Fruit fly (Drosophila melanogaster) whole organism, embryonic: Measurements from ENCODE around the gene CG17660.

Source experiments
- Aef1 ChIP-seq: fragments of 200-800 bp; sonication (Bioruptor generic); IDR thresholded peaks from 3 replicates; pipeline ENCODE4 v1.3.6; 2022; ENCODE audit warnings: missing biosample characterization, missing genetic modification characterization
- Awh ChIP-seq: fragments of 200-800 bp; sonication (Bioruptor generic); IDR thresholded peaks from 2 replicates; pipeline ENCODE4, ENCODE4 v1.3.6; 2022; ENCODE audit warnings: missing biosample characterization, missing genetic modification characterization
- B-H2 ChIP-seq: fragments of 200-800 bp; sonication (Bioruptor generic); optimal IDR thresholded peaks from 2 replicates; lab custom pipeline; 2018; ENCODE audit warnings: missing biosample characterization, mild to moderate bottlenecking, missing genetic modification characterization
- Bgb ChIP-seq: fragments of 200-800 bp; sonication (Bioruptor generic); IDR thresholded peaks from 2 replicates; pipeline ENCODE4 v1.3.6; 2022; ENCODE audit warnings: missing biosample characterization, missing genetic modification characterization; ENCODE audit not compliant: partially characterized antibody
- Bteb2 ChIP-seq: fragments of 200-800 bp; sonication (Bioruptor generic); optimal IDR thresholded peaks from 2 replicates; lab custom pipeline; 2016; ENCODE audit warnings: missing biosample characterization, missing genetic modification characterization
- C15 ChIP-seq: fragments of 200-800 bp; sonication (Bioruptor generic); IDR thresholded peaks from 3 replicates; pipeline ENCODE4 v1.3.6; 2022; ENCODE audit warnings: missing biosample characterization, missing genetic modification characterization
- CG10462 ChIP-seq: fragments of 200-800 bp; sonication (Bioruptor generic); optimal IDR thresholded peaks from 2 replicates; lab custom pipeline; 2016; ENCODE audit warnings: missing biosample characterization, missing genetic modification characterization
- CG12942 ChIP-seq: fragments of 200-800 bp; sonication (Bioruptor generic); optimal IDR thresholded peaks from 3 replicates; lab custom pipeline; 2016; ENCODE audit warnings: missing biosample characterization, missing genetic modification characterization
- CG1602 ChIP-seq: fragments of 200-800 bp; sonication (Bioruptor generic); optimal IDR thresholded peaks from 3 replicates; lab custom pipeline; 2016; ENCODE audit warnings: missing biosample characterization, missing genetic modification characterization
- CG3065 ChIP-seq: fragments of 200-800 bp; sonication (Bioruptor generic); optimal IDR thresholded peaks from 2 replicates; lab custom pipeline; 2016; ENCODE audit warnings: missing biosample characterization, missing genetic modification characterization
- CG31224 ChIP-seq: fragments of 200-800 bp; sonication (Bioruptor generic); IDR thresholded peaks from 2 replicates; pipeline ENCODE4 v1.3.6; 2022; ENCODE audit warnings: missing biosample characterization, missing genetic modification characterization
- CG4707 ChIP-seq: fragments of 200-800 bp; sonication (Bioruptor generic); optimal IDR thresholded peaks from 2 replicates; lab custom pipeline; 2018; ENCODE audit warnings: missing biosample characterization, mild to moderate bottlenecking, missing genetic modification characterization, moderate library complexity
- CG5953 ChIP-seq: fragments of 200-800 bp; sonication (Bioruptor generic); IDR thresholded peaks from 2 replicates; pipeline ENCODE4 v1.3.6; 2022; ENCODE audit warnings: missing biosample characterization, missing genetic modification characterization
- CG6654 ChIP-seq: fragments of 200-800 bp; sonication (Bioruptor generic); optimal IDR thresholded peaks from 2 replicates; lab custom pipeline; 2017; ENCODE audit warnings: missing biosample characterization, mild to moderate bottlenecking, missing genetic modification characterization
- CG7372 ChIP-seq: fragments of 200-800 bp; sonication (Bioruptor generic); IDR thresholded peaks from 2 replicates; pipeline ENCODE4 v1.3.6; 2022; ENCODE audit warnings: missing biosample characterization, missing genetic modification characterization
- CG8388 ChIP-seq: fragments of 200-800 bp; sonication (Bioruptor generic); optimal IDR thresholded peaks from 2 replicates; lab custom pipeline; 2019; ENCODE audit warnings: missing biosample characterization, mild to moderate bottlenecking, missing genetic modification characterization, moderate library complexity
- Chrac-16 ChIP-seq: fragments of 200-800 bp; sonication (Bioruptor generic); optimal IDR thresholded peaks from 3 replicates; lab custom pipeline; 2016; ENCODE audit warnings: missing biosample characterization, missing genetic modification characterization
- Dek ChIP-seq: fragments of 200-800 bp; sonication (Bioruptor generic); optimal IDR thresholded peaks from 3 replicates; lab custom pipeline; 2019; ENCODE audit warnings: missing biosample characterization, mild to moderate bottlenecking, missing genetic modification characterization, moderate library complexity
- Dfd ChIP-seq, 2 experiments: fragments of >200 bp; optimal IDR thresholded peaks; 2 replicates each; lab custom pipeline; 2017; ENCODE audit warnings: missing biosample characterization in 2 of 2, missing genetic modification characterization in 2 of 2
- Dip2 ChIP-seq: fragments of 200-800 bp; sonication (Bioruptor generic); IDR thresholded peaks from 2 replicates; pipeline ENCODE4 v1.3.6; 2022; ENCODE audit warnings: missing biosample characterization, missing genetic modification characterization
- Dip3 ChIP-seq: fragments of 200-800 bp; sonication (Bioruptor generic); optimal IDR thresholded peaks from 3 replicates; lab custom pipeline; 2016; ENCODE audit warnings: missing biosample characterization, missing genetic modification characterization
- Doc2 ChIP-seq: fragments of 200-800 bp; sonication (Bioruptor generic); IDR thresholded peaks from 2 replicates; pipeline ENCODE4 v1.3.6; 2022; ENCODE audit warnings: missing biosample characterization, missing genetic modification characterization
- Doc3 ChIP-seq: fragments of 200-800 bp; sonication (Bioruptor generic); IDR thresholded peaks from 3 replicates; pipeline ENCODE4 v1.3.6; 2022; ENCODE audit warnings: missing biosample characterization, missing genetic modification characterization; ENCODE audit not compliant: partially characterized antibody
- E2f2 ChIP-seq: fragments of 200-800 bp; sonication (Bioruptor generic); IDR thresholded peaks from 2 replicates; pipeline ENCODE4 v1.3.6; 2022; ENCODE audit warnings: missing biosample characterization, missing genetic modification characterization
- Elba2 ChIP-seq: fragments of 200-800 bp; sonication (Bioruptor generic); optimal IDR thresholded peaks from 3 replicates; lab custom pipeline; 2016; ENCODE audit warnings: missing biosample characterization, missing genetic modification characterization
- Fer3 ChIP-seq: fragments of 200-800 bp; sonication (Bioruptor generic); optimal IDR thresholded peaks from 2 replicates; lab custom pipeline; 2018; ENCODE audit warnings: missing biosample characterization, mild to moderate bottlenecking, missing genetic modification characterization, moderate library complexity
- GATAe ChIP-seq: fragments of 200-800 bp; sonication (Bioruptor generic); conservative IDR thresholded peaks from 2 replicates; pipeline ENCODE4 v1.3.6; 2022; ENCODE audit warnings: missing biosample characterization, missing genetic modification characterization
- HmgD ChIP-seq: fragments of 200-800 bp; sonication (Bioruptor generic); optimal IDR thresholded peaks from 3 replicates; lab custom pipeline; 2016; ENCODE audit warnings: missing biosample characterization, missing genetic modification characterization
- Med ChIP-seq: fragments of 200-800 bp; sonication (Bioruptor generic); peaks from one replicate; lab custom pipeline; 2016; ENCODE audit warnings: missing biosample characterization, missing genetic modification characterization, mild to moderate bottlenecking, inconsistent platforms, moderate library complexity
- Nf-YC ChIP-seq: fragments of 200-800 bp; optimal IDR thresholded peaks from 3 replicates; lab custom pipeline; 2019; ENCODE audit warnings: missing biosample characterization, mild to moderate bottlenecking, missing genetic modification characterization, moderate library complexity
- NfI ChIP-seq: fragments of 200-800 bp; sonication (Bioruptor generic); optimal IDR thresholded peaks from 3 replicates; lab custom pipeline; 2018; ENCODE audit warnings: missing biosample characterization, mild to moderate bottlenecking, missing genetic modification characterization, moderate library complexity
- PHDP ChIP-seq: fragments of 200-800 bp; sonication (Bioruptor generic); optimal IDR thresholded peaks from 3 replicates; lab custom pipeline; 2018; ENCODE audit warnings: missing biosample characterization, mild to moderate bottlenecking, missing genetic modification characterization, moderate library complexity
- Six4 ChIP-seq: fragments of 200-800 bp; sonication (Bioruptor generic); optimal IDR thresholded peaks from 2 replicates; lab custom pipeline; 2016; ENCODE audit warnings: missing biosample characterization, missing genetic modification characterization
- Spps ChIP-seq: fragments of 200-800 bp; sonication (Bioruptor generic); optimal IDR thresholded peaks from 2 replicates; lab custom pipeline; 2018; ENCODE audit warnings: missing biosample characterization, mild to moderate bottlenecking, missing genetic modification characterization
- Ssrp ChIP-seq: fragments of 200-800 bp; sonication (Bioruptor generic); optimal IDR thresholded peaks from 2 replicates; lab custom pipeline; 2018; ENCODE audit warnings: missing biosample characterization, mild to moderate bottlenecking, missing genetic modification characterization, moderate library complexity
- TFAM ChIP-seq: fragments of 200-800 bp; sonication (Bioruptor generic); optimal IDR thresholded peaks from 2 replicates; lab custom pipeline; 2017; ENCODE audit warnings: missing biosample characterization, missing genetic modification characterization, inconsistent platforms
- Taf1 ChIP-seq: fragments of 200-800 bp; sonication (Bioruptor generic); IDR thresholded peaks from 2 replicates; pipeline ENCODE4 v1.3.6; 2022; ENCODE audit warnings: missing biosample characterization, missing genetic modification characterization
- caup ChIP-seq: fragments of 200-800 bp; sonication (Bioruptor generic); optimal IDR thresholded peaks from 3 replicates; lab custom pipeline; 2017; ENCODE audit warnings: missing biosample characterization, mild to moderate bottlenecking, missing genetic modification characterization, moderate library complexity; ENCODE audit not compliant: severe bottlenecking
- ems ChIP-seq: fragments of 200-800 bp; sonication (Bioruptor generic); optimal IDR thresholded peaks from 3 replicates; lab custom pipeline; 2016; ENCODE audit warnings: missing biosample characterization, missing genetic modification characterization
- eyg ChIP-seq: fragments of 200-800 bp; sonication (Bioruptor generic); optimal IDR thresholded peaks from 3 replicates; lab custom pipeline; 2016; ENCODE audit warnings: missing biosample characterization, missing genetic modification characterization
- gce ChIP-seq: fragments of 200-800 bp; sonication (Bioruptor generic); IDR thresholded peaks from 3 replicates; pipeline ENCODE4 v1.3.6; 2022; ENCODE audit warnings: missing biosample characterization, missing genetic modification characterization
- gcm2 ChIP-seq: fragments of 200-800 bp; sonication (Bioruptor generic); optimal IDR thresholded peaks from 2 replicates; lab custom pipeline; 2016; ENCODE audit warnings: missing biosample characterization, missing genetic modification characterization
- hbn ChIP-seq: fragments of 200-800 bp; sonication (Bioruptor generic); IDR thresholded peaks from 2 replicates; pipeline ENCODE4 v1.3.6; 2022; ENCODE audit warnings: missing biosample characterization, missing genetic modification characterization; ENCODE audit not compliant: partially characterized antibody
- hkb ChIP-seq, 2 experiments: fragments of 200-800 bp in 1 of 2; fragments of >200 bp in 1 of 2; sonication (Bioruptor generic) in 1 of 2; IDR thresholded peaks in 1 of 2; optimal IDR thresholded peaks in 1 of 2; 2 replicates each; pipeline versions ENCODE4 v1.3.6 to Lab custom; 2017 to 2022; ENCODE audit warnings: missing biosample characterization in 1 of 2, missing genetic modification characterization in 1 of 2
- kni ChIP-seq: fragments of 200-800 bp; sonication (Bioruptor generic); optimal IDR thresholded peaks from 3 replicates; lab custom pipeline; 2017; ENCODE audit warnings: mild to moderate bottlenecking, missing biosample characterization, missing genetic modification reagents, missing genetic modification characterization
- lilli ChIP-seq: fragments of 200-800 bp; sonication (Bioruptor generic); optimal IDR thresholded peaks from 3 replicates; lab custom pipeline; 2016; ENCODE audit warnings: missing biosample characterization, missing genetic modification characterization
- pan ChIP-seq, 4 experiments: fragments of >200 bp in 3 of 4; fragments of 200-800 bp in 1 of 4; sonication (Bioruptor generic) in 1 of 4; optimal IDR thresholded peaks in 3 of 4; IDR thresholded peaks in 1 of 4; 2 replicates each; pipeline versions ENCODE4 v1.3.6 to Lab custom; 2017 to 2022; ENCODE audit warnings: missing biosample characterization in 2 of 4, missing genetic modification characterization in 2 of 4, mixed read lengths in 1 of 4
- repo ChIP-seq: fragments of 200-800 bp; sonication (Bioruptor generic); optimal IDR thresholded peaks from 2 replicates; lab custom pipeline; 2016; ENCODE audit warnings: missing biosample characterization, missing genetic modification characterization
- seq ChIP-seq: fragments of 200-800 bp; sonication (Bioruptor generic); IDR thresholded peaks from 2 replicates; pipeline ENCODE4 v1.3.6; 2022; ENCODE audit warnings: missing biosample characterization, missing genetic modification characterization
- trem ChIP-seq: fragments of 200-800 bp; optimal IDR thresholded peaks from 3 replicates; lab custom pipeline; 2019; ENCODE audit warnings: missing biosample characterization, mild to moderate bottlenecking, missing genetic modification characterization, moderate library complexity
- unc-4 ChIP-seq: fragments of 200-800 bp; sonication (Bioruptor generic); IDR thresholded peaks from 2 replicates; pipeline ENCODE4 v1.3.6; 2022; ENCODE audit warnings: missing biosample characterization, missing genetic modification characterization; ENCODE audit not compliant: partially characterized antibody

The CG17660 gene

DNA sequence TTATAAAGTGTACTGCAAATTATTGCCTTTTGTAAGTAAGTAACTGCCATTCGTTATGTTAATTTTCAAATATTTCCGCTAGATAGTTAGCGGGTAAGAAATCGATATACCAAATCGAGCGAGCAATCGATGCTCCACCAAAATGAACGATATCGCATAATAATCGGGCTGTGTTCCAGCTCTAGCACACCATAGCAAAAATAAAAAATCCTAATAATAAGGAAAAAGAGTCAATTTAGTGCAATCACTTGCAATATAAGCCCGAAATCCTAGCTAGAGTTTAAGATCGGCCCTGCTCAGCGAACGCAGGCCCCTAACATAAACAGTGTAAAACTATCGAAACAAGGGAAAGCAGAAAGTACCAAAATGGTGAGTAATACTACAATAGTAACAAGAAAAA, 5.5 kb downstream of the CG17660 start, which contains the start of gene cpb (continued):
- TF ChIP-seq CG10462 (GFP tag; lab: Kevin White, UChicago) (no peak), Doc3 (GFP tag; lab: Robert Waterston, UW) (peak; percentile 83), CG6654 (GFP tag; lab: Kevin White, UChicago) (no peak), CG5953 (GFP tag; lab: Robert Waterston, UW) (no peak), pan (optimal IDR thresholded peaks at IDR 0.05; lab: Kevin White, UChicago) (no peak), pan (GFP tag; optimal IDR thresholded peaks at IDR 0.05 in 1 of 2, IDR thresholded peaks at IDR 0.05 in 1 of 2) (no peak), ems (GFP tag; lab: Kevin White, UChicago) (no peak), C15 (GFP tag; lab: Robert Waterston, UW) (no peak), Awh (no peak), eyg (no peak), kni (GFP tag; lab: Kevin White, UChicago) (no peak), Dip2 (no peak), seq (GFP tag; lab: Robert Waterston, UW) (no peak), gce (GFP tag; lab: Robert Waterston, UW) (no peak), unc-4 (GFP tag; lab: Robert Waterston, UW) (peak; percentile 95), B-H2 (no peak), CG3065 (GFP tag; lab: Kevin White, UChicago) (no peak), Bgb (peak; percentile 93), caup (GFP tag; lab: Kevin White, UChicago) (no peak), Spps (tag; lab: Kevin White, UChicago) (no peak), Aef1 (GFP tag; lab: Robert Waterston, UW) (no peak), CG7372 (no peak), Bteb2 (GFP tag; lab: Kevin White, UChicago) (no peak), TFAM (GFP tag; lab: Kevin White, UChicago) (no peak), Med (GFP tag; lab: Kevin White, UChicago) (no peak), E2f2 (peak; percentile 93), repo (GFP tag; lab: Kevin White, UChicago) (no peak), NfI (GFP tag; lab: Kevin White, UChicago) (no peak), gcm2 (GFP tag; lab: Kevin White, UChicago) (no peak), CG31224 (no peak), Chrac-16 (no peak), Dfd (GFP tag; optimal IDR thresholded peaks at IDR 0.05; lab: Kevin White, UChicago) (no peak), hkb (optimal IDR thresholded peaks at IDR 0.05; lab: Kevin White, UChicago) (no peak), hkb (GFP tag; IDR thresholded peaks at IDR 0.05; lab: Robert Waterston, UW) (no peak), hbn (GFP tag; lab: Robert Waterston, UW) (peak; percentile 86), CG12942 (GFP tag; lab: Kevin White, UChicago) (no peak), CG1602 (no peak), Six4 (no peak), lilli (no peak), Ssrp (tag; lab: Kevin White, UChicago) (no peak), CG8388 (GFP tag; lab: Kevin White, UChicago) (no peak), Elba2 (GFP tag; lab: Kevin White, UChicago) (no peak), HmgD (no peak), Nf-YC (tag; lab: Kevin White, UChicago) (peak; percentile 22), Dek (tag; lab: Kevin White, UChicago) (no peak), Dip3 (no peak), Fer3 (tag; lab: Kevin White, UChicago) (no peak), PHDP (tag; lab: Kevin White, UChicago) (no peak), Taf1 (GFP tag; lab: Robert Waterston, UW) (no peak), CG4707 (GFP tag; lab: Kevin White, UChicago) (no peak), Doc2 (GFP tag; lab: Robert Waterston, UW) (no peak), trem (tag; lab: Kevin White, UChicago) (peak; percentile 26), GATAe (no peak)
